Worm (Caenorhabditis elegans) whole organism, L1 larva: ENCODE measurements around the gene exc-1.

Source experiments
- C04F5.9 ChIP-seq: sonication (generic microtip); optimal IDR thresholded peaks from 2 replicates; lab custom pipeline; 2016; ENCODE audit warnings: missing genetic modification characterization, missing compliant biosample characterization
- C16A3.4 ChIP-seq: fragments of 150-350 bp; optimal IDR thresholded peaks from 2 replicates; lab custom pipeline; 2014; ENCODE audit warnings: missing biosample characterization, missing genetic modification characterization
- C34B4.2 ChIP-seq: sonication (generic microtip); optimal IDR thresholded peaks from 2 replicates; lab custom pipeline; 2017; ENCODE audit warnings: mild to moderate bottlenecking, missing genetic modification characterization, missing compliant biosample characterization
- F16B12.6 ChIP-seq: fragments of 150-350 bp; optimal IDR thresholded peaks from 2 replicates; lab custom pipeline; 2014; ENCODE audit warnings: missing biosample characterization, missing genetic modification characterization
- Y116A8C.19 ChIP-seq: sonication (generic microtip); optimal IDR thresholded peaks from 2 replicates; lab custom pipeline; 2016; ENCODE audit warnings: missing compliant biosample characterization, missing genetic modification characterization, borderline replicate concordance
- blmp-1 ChIP-seq: fragments of 150-350 bp; optimal IDR thresholded peaks from 2 replicates; lab custom pipeline; 2014; ENCODE audit warnings: missing biosample characterization, missing genetic modification characterization
- ceh-90 ChIP-seq: sonication (generic microtip); optimal IDR thresholded peaks from 2 replicates; lab custom pipeline; 2016; ENCODE audit warnings: missing genetic modification characterization, missing compliant biosample characterization
- ces-1 ChIP-seq: fragments of 150-350 bp; optimal IDR thresholded peaks from 2 replicates; lab custom pipeline; 2014; ENCODE audit warnings: missing biosample characterization, missing genetic modification reagents, missing genetic modification characterization
- efl-1 ChIP-seq, 4 experiments: fragments of 150-350 bp; optimal IDR thresholded peaks in 3 of 4; peaks in 1 of 4; 1 replicate in 1 of 4; 2 replicates in 3 of 4; lab custom pipeline; 2014; ENCODE audit warnings: missing biosample characterization in 2 of 4, missing genetic modification characterization in 2 of 4, missing genetic modification reagents in 2 of 4
- efl-3 ChIP-seq: fragments of 200-800 bp; sonication (Bioruptor generic); optimal IDR thresholded peaks from 2 replicates; lab custom pipeline; 2018; ENCODE audit warnings: mild to moderate bottlenecking, missing genetic modification characterization, missing compliant biosample characterization
- egl-13 ChIP-seq: sonication (generic microtip); optimal IDR thresholded peaks from 2 replicates; lab custom pipeline; 2016; ENCODE audit warnings: missing genotype, missing genetic modification reagents, missing genetic modification characterization, missing compliant biosample characterization
- elt-2 ChIP-seq: sonication (generic microtip); optimal IDR thresholded peaks from 2 replicates; lab custom pipeline; 2016; ENCODE audit warnings: missing genetic modification characterization, mild to moderate bottlenecking, inconsistent platforms, missing compliant biosample characterization, missing genetic modification reagents
- fkh-10 ChIP-seq: sonication (generic microtip); optimal IDR thresholded peaks from 2 replicates; lab custom pipeline; 2017; ENCODE audit warnings: missing biosample characterization, missing genetic modification reagents, missing genetic modification characterization
- fkh-8 ChIP-seq: sonication (generic microtip); optimal IDR thresholded peaks from 2 replicates; lab custom pipeline; 2016; ENCODE audit warnings: mild to moderate bottlenecking, missing genetic modification characterization, missing compliant biosample characterization
- fos-1 ChIP-seq: fragments of 150-350 bp; optimal IDR thresholded peaks from 2 replicates; lab custom pipeline; 2014; ENCODE audit warnings: missing biosample characterization, missing genetic modification characterization
- hlh-17 ChIP-seq: fragments of 200-800 bp; sonication (Bioruptor generic); optimal IDR thresholded peaks from 2 replicates; lab custom pipeline; 2018; ENCODE audit warnings: missing genetic modification characterization, mild to moderate bottlenecking, missing compliant biosample characterization, moderate library complexity, borderline replicate concordance
- isw-1 ChIP-seq: fragments of 200-800 bp; sonication (Bioruptor generic); IDR thresholded peaks from 2 replicates; pipeline ENCODE4 v1.3.6; 2022; ENCODE audit warnings: missing genetic modification characterization, missing compliant biosample characterization
- jun-1 ChIP-seq: fragments of 150-350 bp; optimal IDR thresholded peaks from 2 replicates; lab custom pipeline; 2014; ENCODE audit warnings: missing biosample characterization, missing genetic modification reagents, missing genetic modification characterization
- lin-13 ChIP-seq: fragments of 150-350 bp; optimal IDR thresholded peaks from 2 replicates; lab custom pipeline; 2014; ENCODE audit warnings: missing biosample characterization, missing genetic modification reagents, missing genetic modification characterization
- lin-15B ChIP-seq: fragments of 150-350 bp; sonication (generic microtip); optimal IDR thresholded peaks from 3 replicates; lab custom pipeline; 2014; ENCODE audit warnings: missing biosample characterization, missing genetic modification characterization
- lin-39 ChIP-seq: fragments of 150-350 bp; optimal IDR thresholded peaks from 2 replicates; lab custom pipeline; 2014; ENCODE audit warnings: missing biosample characterization, missing genetic modification reagents, missing genetic modification characterization
- lir-3 ChIP-seq: sonication (generic microtip); optimal IDR thresholded peaks from 2 replicates; lab custom pipeline; 2016; ENCODE audit warnings: mild to moderate bottlenecking, missing genetic modification characterization, moderate library complexity, missing compliant biosample characterization; ENCODE audit not compliant: poor library complexity
- mab-9 ChIP-seq: fragments of 200-800 bp; sonication (Bioruptor generic); IDR thresholded peaks from 2 replicates; pipeline ENCODE4 v1.3.6; 2022; ENCODE audit warnings: missing genetic modification reagents, missing genetic modification characterization, missing compliant biosample characterization
- mdl-1 ChIP-seq, 2 experiments: fragments of 150-350 bp; optimal IDR thresholded peaks; 2 replicates each; lab custom pipeline; 2014 to 2017; ENCODE audit warnings: missing biosample characterization in 2 of 2, missing genetic modification characterization in 2 of 2, inconsistent platforms in 1 of 2
- mef-2 ChIP-seq: fragments of 150-350 bp; optimal IDR thresholded peaks from 2 replicates; lab custom pipeline; 2014; ENCODE audit warnings: missing biosample characterization, missing genetic modification characterization
- nhr-11 ChIP-seq: fragments of 150-350 bp; optimal IDR thresholded peaks from 2 replicates; lab custom pipeline; 2014; ENCODE audit warnings: missing biosample characterization, missing genetic modification characterization
- nhr-12 ChIP-seq: sonication (generic microtip); optimal IDR thresholded peaks from 2 replicates; lab custom pipeline; 2017; ENCODE audit warnings: missing biosample characterization, missing genetic modification characterization
- nhr-47 ChIP-seq: sonication (generic microtip); optimal IDR thresholded peaks from 2 replicates; lab custom pipeline; 2016; ENCODE audit warnings: mild to moderate bottlenecking, missing genetic modification characterization, moderate library complexity, missing compliant biosample characterization
- nhr-71 ChIP-seq: sonication (generic microtip); optimal IDR thresholded peaks from 2 replicates; lab custom pipeline; 2016; ENCODE audit warnings: mild to moderate bottlenecking, missing genetic modification characterization, moderate library complexity, missing compliant biosample characterization
- nhr-76 ChIP-seq: sonication (generic microtip); optimal IDR thresholded peaks from 2 replicates; lab custom pipeline; 2017; ENCODE audit warnings: missing biosample characterization, missing genetic modification characterization
- pag-3 ChIP-seq: sonication (generic microtip); optimal IDR thresholded peaks from 2 replicates; lab custom pipeline; 2017; ENCODE audit warnings: missing genetic modification characterization, mild to moderate bottlenecking, missing compliant biosample characterization, antibody characterized with exemption, borderline replicate concordance; ENCODE audit not compliant: insufficient read depth
- snpc-4 ChIP-seq: fragments of 150-350 bp; optimal IDR thresholded peaks from 2 replicates; lab custom pipeline; 2014; ENCODE audit warnings: missing biosample characterization, missing genetic modification characterization
- snu-23 ChIP-seq: sonication (generic microtip); optimal IDR thresholded peaks from 2 replicates; lab custom pipeline; 2016; ENCODE audit warnings: missing genetic modification characterization, missing compliant biosample characterization
- unc-62 ChIP-seq: fragments of 150-350 bp; optimal IDR thresholded peaks from 2 replicates; lab custom pipeline; 2014; ENCODE audit warnings: missing biosample characterization, missing genetic modification reagents, missing genetic modification characterization
- unc-86 ChIP-seq: sonication (generic microtip); optimal IDR thresholded peaks from 2 replicates; lab custom pipeline; 2016; ENCODE audit warnings: missing genetic modification characterization, missing compliant biosample characterization
- unc-98 ChIP-seq: fragments of 200-800 bp; sonication (Bioruptor generic); IDR thresholded peaks from 2 replicates; pipeline ENCODE4 v1.3.6; 2022; ENCODE audit warnings: missing genetic modification characterization, missing compliant biosample characterization
- xbp-1 ChIP-seq: sonication (generic microtip); optimal IDR thresholded peaks from 2 replicates; lab custom pipeline; 2016; ENCODE audit warnings: missing genetic modification characterization, missing compliant biosample characterization
- ztf-4 ChIP-seq: fragments of 150-350 bp; optimal IDR thresholded peaks from 2 replicates; lab custom pipeline; 2014; ENCODE audit warnings: missing biosample characterization, missing genetic modification characterization

Gene exc-1

DNA sequence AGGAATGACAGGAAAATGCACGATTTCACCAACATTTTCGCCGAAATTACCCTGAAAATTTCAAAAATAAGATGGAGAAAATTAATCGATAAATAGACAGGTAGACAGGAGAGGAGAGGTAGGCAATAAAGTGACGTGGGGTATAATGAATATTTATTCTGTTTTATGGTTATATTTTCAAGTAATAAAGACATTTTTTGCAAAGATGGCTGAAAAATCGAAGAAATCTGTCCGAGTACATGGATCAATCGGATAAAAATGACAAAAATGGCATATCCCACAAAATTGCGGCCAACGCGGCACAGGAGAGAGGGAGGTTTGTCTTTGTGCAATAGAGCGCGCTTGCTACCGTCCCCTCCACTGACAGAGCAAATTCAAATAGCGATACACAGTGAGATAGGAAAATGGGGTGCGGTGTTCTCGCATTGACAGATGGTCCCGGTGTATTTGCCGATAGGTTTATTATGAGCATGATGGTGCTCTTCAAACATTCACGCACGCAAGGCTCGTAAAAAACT, 30.7 kb upstream of the exc-1 start, which contains the start of gene zipt-7.2 (continued):
- TF ChIP-seq snu-23 (peak; percentile 25), ceh-90 (tag; lab: Kevin White, UChicago) (no peak), fkh-10 (GFP tag; lab: Kevin White, UChicago) (no peak), unc-86 (tag; lab: Kevin White, UChicago) (no peak), lin-39 (no peak), jun-1 (no peak), nhr-71 (peak; percentile 43), mef-2 (tag; lab: Kevin White, UChicago) (no peak), mdl-1 (tag; optimal IDR thresholded peaks at IDR 0.05; lab: Kevin White, UChicago) (no peak), nhr-47 (tag; lab: Kevin White, UChicago) (peak; percentile 23), lin-15B (no peak), C04F5.9 (tag; lab: Kevin White, UChicago) (no peak), C34B4.2 (tag; lab: Kevin White, UChicago) (no peak), C16A3.4 (tag; lab: Kevin White, UChicago) (peak; percentile 18), hlh-17 (GFP tag; lab: Kevin White, UChicago) (no peak), lin-13 (GFP tag; lab: Kevin White, UChicago) (no peak), Y116A8C.19 (tag; lab: Kevin White, UChicago) (no peak), nhr-76 (tag; lab: Kevin White, UChicago) (no peak), ces-1 (no peak), F16B12.6 (tag; lab: Kevin White, UChicago) (no peak), unc-62 (no peak), mab-9 (GFP tag; lab: Robert Waterston, UW) (no peak), isw-1 (GFP tag; lab: Robert Waterston, UW) (no peak), fkh-8 (tag; lab: Kevin White, UChicago) (no peak), fos-1 (tag; lab: Kevin White, UChicago) (no peak), efl-1 (optimal IDR thresholded peaks at IDR 0.05; lab: Kevin White, UChicago) (peak; percentile 1 to 6), efl-1 (GFP tag; optimal IDR thresholded peaks at IDR 0.05 in 1 of 2; lab: Kevin White, UChicago) (peak in 1 of 2 experiments; percentile 95), egl-13 (no peak), unc-98 (GFP tag; lab: Robert Waterston, UW) (no peak), blmp-1 (peak; percentile 12), pag-3 (no peak), nhr-11 (tag; lab: Kevin White, UChicago) (no peak), nhr-12 (tag; lab: Kevin White, UChicago) (no peak), xbp-1 (tag; lab: Kevin White, UChicago) (peak; percentile 9)

- TF ChIP-seq elt-2: no peak
- TF ChIP-seq, all 84 proteins: peak for 0
Observed at ce11 chrX:15504795-15505194, 27.6 kb upstream of the exc-1 start, which contains the start of gene tbh-1. Gene tbh-1, minus strand, starts transcription at chrX:15504895.

DNA sequence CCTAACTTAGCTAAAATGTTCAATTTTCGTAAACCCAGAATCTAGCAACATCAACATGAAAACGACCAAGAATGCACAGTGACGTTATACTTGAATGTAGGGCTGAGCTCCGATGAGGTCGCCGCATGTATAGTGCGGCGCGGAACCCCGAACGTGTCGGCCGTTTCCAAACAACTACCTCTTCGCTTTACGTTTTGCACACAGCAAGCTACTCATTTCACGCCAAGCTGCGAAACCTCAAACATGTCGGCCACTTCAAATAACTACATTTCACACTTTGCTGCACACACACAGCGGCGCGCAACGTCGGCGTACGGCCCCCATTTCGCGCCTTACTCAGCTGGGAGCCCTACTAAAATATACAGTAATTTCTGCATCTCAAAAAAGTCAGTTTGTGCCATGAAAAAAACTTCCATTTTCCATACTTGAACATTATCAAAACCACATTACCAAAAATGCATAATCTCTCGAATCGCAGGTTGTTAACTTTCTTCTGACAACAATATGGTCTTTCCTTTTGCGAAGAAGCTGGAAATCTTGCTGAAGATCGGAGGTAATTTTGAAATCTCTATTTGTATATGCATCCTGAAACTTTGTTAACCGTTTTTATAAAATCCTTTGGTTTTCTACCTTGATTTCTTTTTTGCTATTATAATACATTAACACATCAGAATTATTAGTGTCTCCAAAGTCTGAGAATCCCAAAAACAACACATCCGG, 25.4 kb upstream of the exc-1 start, which contains the start of gene H13N06.7:
TSS of gene H13N06.7 (plus strand) at position 670 of the 720 bp plus-strand sequence.
- TF ChIP-seq lir-3 (no peak), ztf-4 (tag; lab: Kevin White, UChicago) (no peak), unc-62 (no peak), efl-3 (GFP tag; lab: Kevin White, UChicago) (no peak), ces-1 (no peak), egl-13 (no peak), nhr-76 (tag; lab: Kevin White, UChicago) (no peak), snpc-4 (tag; lab: Kevin White, UChicago) (peak; percentile 1)
